Worm (Caenorhabditis elegans) whole organism, L1 larva: ENCODE measurements around the gene C13G5.2.
A peak's percentile ranks its signal among the peaks of the same experiment; 100 is the strongest.

Experiments used
- C04F5.9 ChIP-seq: sonication (generic microtip); optimal IDR thresholded peaks from 2 replicates; lab custom pipeline; 2016; ENCODE audit warnings: missing genetic modification characterization, missing compliant biosample characterization
- C16A3.4 ChIP-seq: fragments of 150-350 bp; optimal IDR thresholded peaks from 2 replicates; lab custom pipeline; 2014; ENCODE audit warnings: missing biosample characterization, missing genetic modification characterization
- F16B12.6 ChIP-seq: fragments of 150-350 bp; optimal IDR thresholded peaks from 2 replicates; lab custom pipeline; 2014; ENCODE audit warnings: missing biosample characterization, missing genetic modification characterization
- aha-1 ChIP-seq: fragments of 150-350 bp; optimal IDR thresholded peaks from 2 replicates; lab custom pipeline; 2014; ENCODE audit warnings: missing biosample characterization, missing genetic modification characterization
- alr-1 ChIP-seq: fragments of 200-800 bp; sonication (Bioruptor generic); optimal IDR thresholded peaks from 2 replicates; lab custom pipeline; 2018; ENCODE audit warnings: borderline replicate concordance, mild to moderate bottlenecking, missing genetic modification characterization, missing compliant biosample characterization
- ceh-63 ChIP-seq: fragments of 200-800 bp; sonication (Bioruptor generic); optimal IDR thresholded peaks from 2 replicates; lab custom pipeline; 2018; ENCODE audit warnings: mild to moderate bottlenecking, missing genetic modification characterization, missing compliant biosample characterization
- ceh-82 ChIP-seq, 3 experiments: fragments of 150-350 bp in 1 of 3; sonication (generic microtip) in 2 of 3; optimal IDR thresholded peaks; 2 replicates each; lab custom pipeline; 2014 to 2017; ENCODE audit warnings: missing biosample characterization in 3 of 3, missing genetic modification characterization in 3 of 3
- ceh-88 ChIP-seq: fragments of 200-800 bp; sonication (Bioruptor generic); IDR thresholded peaks from 2 replicates; pipeline ENCODE4 v1.3.6; 2022; ENCODE audit warnings: missing genetic modification characterization, missing compliant biosample characterization
- ceh-90 ChIP-seq: sonication (generic microtip); optimal IDR thresholded peaks from 2 replicates; lab custom pipeline; 2016; ENCODE audit warnings: missing genetic modification characterization, missing compliant biosample characterization
- ces-1 ChIP-seq: fragments of 150-350 bp; optimal IDR thresholded peaks from 2 replicates; lab custom pipeline; 2014; ENCODE audit warnings: missing biosample characterization, missing genetic modification reagents, missing genetic modification characterization
- dpl-1 ChIP-seq, 3 experiments: fragments of 150-350 bp in 2 of 3; sonication (generic microtip) in 1 of 3; optimal IDR thresholded peaks; 2 replicates each; lab custom pipeline; 2014 to 2017; ENCODE audit warnings: missing biosample characterization in 3 of 3, missing genetic modification characterization in 3 of 3, missing genetic modification reagents in 3 of 3
- efl-1 ChIP-seq, 4 experiments: fragments of 150-350 bp; optimal IDR thresholded peaks in 3 of 4; peaks in 1 of 4; 1 replicate in 1 of 4; 2 replicates in 3 of 4; lab custom pipeline; 2014; ENCODE audit warnings: missing biosample characterization in 2 of 4, missing genetic modification characterization in 2 of 4, missing genetic modification reagents in 2 of 4
- egl-13 ChIP-seq: sonication (generic microtip); optimal IDR thresholded peaks from 2 replicates; lab custom pipeline; 2016; ENCODE audit warnings: missing genotype, missing genetic modification reagents, missing genetic modification characterization, missing compliant biosample characterization
- egl-27 ChIP-seq, 2 experiments: fragments of 150-350 bp in 1 of 2; sonication (generic microtip); optimal IDR thresholded peaks; 3 replicates each; lab custom pipeline; 2017 to 2018; ENCODE audit warnings: missing biosample characterization in 2 of 2, missing genetic modification characterization in 2 of 2, missing genetic modification reagents in 2 of 2
- elt-3 ChIP-seq, 6 experiments: fragments of 150-350 bp in 1 of 6; sonication (generic microtip); optimal IDR thresholded peaks; 2 replicates each; lab custom pipeline; 2017 to 2018; ENCODE audit warnings: missing biosample characterization in 6 of 6, missing genetic modification characterization in 6 of 6, inconsistent platforms in 1 of 6
- fkh-4 ChIP-seq: sonication (generic microtip); optimal IDR thresholded peaks from 2 replicates; lab custom pipeline; 2016; ENCODE audit warnings: missing compliant biosample characterization, missing genetic modification characterization, borderline replicate concordance
- fkh-8 ChIP-seq: sonication (generic microtip); optimal IDR thresholded peaks from 2 replicates; lab custom pipeline; 2016; ENCODE audit warnings: mild to moderate bottlenecking, missing genetic modification characterization, missing compliant biosample characterization
- hlh-17 ChIP-seq: fragments of 200-800 bp; sonication (Bioruptor generic); optimal IDR thresholded peaks from 2 replicates; lab custom pipeline; 2018; ENCODE audit warnings: missing genetic modification characterization, mild to moderate bottlenecking, missing compliant biosample characterization, moderate library complexity, borderline replicate concordance
- hlh-4 ChIP-seq: sonication (generic microtip); optimal IDR thresholded peaks from 2 replicates; lab custom pipeline; 2016; ENCODE audit warnings: mild to moderate bottlenecking, missing genetic modification characterization, missing compliant biosample characterization
- hpl-2 ChIP-seq: fragments of 150-350 bp; optimal IDR thresholded peaks from 2 replicates; lab custom pipeline; 2014; ENCODE audit warnings: missing biosample characterization, missing genetic modification reagents, missing genetic modification characterization
- isw-1 ChIP-seq: fragments of 200-800 bp; sonication (Bioruptor generic); IDR thresholded peaks from 2 replicates; pipeline ENCODE4 v1.3.6; 2022; ENCODE audit warnings: missing genetic modification characterization, missing compliant biosample characterization
- lin-13 ChIP-seq: fragments of 150-350 bp; optimal IDR thresholded peaks from 2 replicates; lab custom pipeline; 2014; ENCODE audit warnings: missing biosample characterization, missing genetic modification reagents, missing genetic modification characterization
- lin-14 ChIP-seq: fragments of 200-800 bp; sonication (Bioruptor generic); optimal IDR thresholded peaks from 2 replicates; lab custom pipeline; 2018; ENCODE audit warnings: mild to moderate bottlenecking, missing genetic modification characterization, moderate library complexity, missing compliant biosample characterization
- lin-39 ChIP-seq: fragments of 150-350 bp; optimal IDR thresholded peaks from 2 replicates; lab custom pipeline; 2014; ENCODE audit warnings: missing biosample characterization, missing genetic modification reagents, missing genetic modification characterization
- lir-3 ChIP-seq: sonication (generic microtip); optimal IDR thresholded peaks from 2 replicates; lab custom pipeline; 2016; ENCODE audit warnings: mild to moderate bottlenecking, missing genetic modification characterization, moderate library complexity, missing compliant biosample characterization; ENCODE audit not compliant: poor library complexity
- lsy-2 ChIP-seq, 2 experiments: fragments of 150-350 bp; optimal IDR thresholded peaks; 2 replicates each; lab custom pipeline; 2014; ENCODE audit warnings: missing biosample characterization in 2 of 2, missing genetic modification characterization in 2 of 2
- mab-9 ChIP-seq: fragments of 200-800 bp; sonication (Bioruptor generic); IDR thresholded peaks from 2 replicates; pipeline ENCODE4 v1.3.6; 2022; ENCODE audit warnings: missing genetic modification reagents, missing genetic modification characterization, missing compliant biosample characterization
- mdl-1 ChIP-seq, 2 experiments: fragments of 150-350 bp; optimal IDR thresholded peaks; 2 replicates each; lab custom pipeline; 2014 to 2017; ENCODE audit warnings: missing biosample characterization in 2 of 2, missing genetic modification characterization in 2 of 2, inconsistent platforms in 1 of 2
- mep-1 ChIP-seq: fragments of 150-350 bp; optimal IDR thresholded peaks from 2 replicates; lab custom pipeline; 2014; ENCODE audit warnings: missing biosample characterization, missing genetic modification characterization
- nhr-11 ChIP-seq: fragments of 150-350 bp; optimal IDR thresholded peaks from 2 replicates; lab custom pipeline; 2014; ENCODE audit warnings: missing biosample characterization, missing genetic modification characterization
- nhr-19 ChIP-seq: fragments of 200-800 bp; sonication (Bioruptor generic); conservative IDR thresholded peaks from 2 replicates; pipeline ENCODE4 v1.3.6; 2022; ENCODE audit warnings: missing genetic modification characterization, missing compliant biosample characterization
- nhr-28 ChIP-seq: fragments of 150-350 bp; optimal IDR thresholded peaks from 2 replicates; lab custom pipeline; 2014; ENCODE audit warnings: missing biosample characterization, missing genetic modification characterization
- nhr-47 ChIP-seq: sonication (generic microtip); optimal IDR thresholded peaks from 2 replicates; lab custom pipeline; 2016; ENCODE audit warnings: mild to moderate bottlenecking, missing genetic modification characterization, moderate library complexity, missing compliant biosample characterization
- nhr-71 ChIP-seq: sonication (generic microtip); optimal IDR thresholded peaks from 2 replicates; lab custom pipeline; 2016; ENCODE audit warnings: mild to moderate bottlenecking, missing genetic modification characterization, moderate library complexity, missing compliant biosample characterization
- nhr-85 ChIP-seq: sonication (generic microtip); peaks from one replicate; lab custom pipeline; 2016; ENCODE audit warnings: missing genetic modification characterization, inconsistent platforms, missing compliant biosample characterization
- nhr-90 ChIP-seq: sonication (generic microtip); optimal IDR thresholded peaks from 2 replicates; lab custom pipeline; 2016; ENCODE audit warnings: mild to moderate bottlenecking, missing genetic modification characterization, missing compliant biosample characterization; ENCODE audit not compliant: poor library complexity
- rnt-1 ChIP-seq: sonication (generic microtip); optimal IDR thresholded peaks from 2 replicates; lab custom pipeline; 2016; ENCODE audit warnings: mild to moderate bottlenecking, missing genetic modification characterization, moderate library complexity, missing compliant biosample characterization
- skn-1 ChIP-seq: fragments of 150-350 bp; optimal IDR thresholded peaks from 2 replicates; lab custom pipeline; 2014; ENCODE audit warnings: missing biosample characterization, missing genetic modification characterization
- snu-23 ChIP-seq: sonication (generic microtip); optimal IDR thresholded peaks from 2 replicates; lab custom pipeline; 2016; ENCODE audit warnings: missing genetic modification characterization, missing compliant biosample characterization
- sptf-1 ChIP-seq: fragments of 150-350 bp; optimal IDR thresholded peaks from 2 replicates; lab custom pipeline; 2014; ENCODE audit warnings: missing biosample characterization, missing genetic modification characterization
- swsn-7 ChIP-seq: sonication (generic microtip); optimal IDR thresholded peaks from 2 replicates; lab custom pipeline; 2016; ENCODE audit warnings: missing genetic modification characterization, missing compliant biosample characterization
- tbx-2 ChIP-seq: sonication (generic microtip); optimal IDR thresholded peaks from 2 replicates; lab custom pipeline; 2016; ENCODE audit warnings: missing genetic modification characterization, missing compliant biosample characterization
- tlp-1 ChIP-seq: fragments of 150-350 bp; optimal IDR thresholded peaks from 2 replicates; lab custom pipeline; 2014; ENCODE audit warnings: missing biosample characterization, missing genetic modification characterization
- unc-30 ChIP-seq: sonication (generic microtip); optimal IDR thresholded peaks from 2 replicates; lab custom pipeline; 2017; ENCODE audit warnings: missing biosample characterization, missing genetic modification characterization
- unc-62 ChIP-seq: fragments of 150-350 bp; optimal IDR thresholded peaks from 2 replicates; lab custom pipeline; 2014; ENCODE audit warnings: missing biosample characterization, missing genetic modification reagents, missing genetic modification characterization
- vab-15 ChIP-seq: sonication (generic microtip); optimal IDR thresholded peaks from 2 replicates; lab custom pipeline; 2017; ENCODE audit warnings: missing genotype, mild to moderate bottlenecking, missing genetic modification characterization, missing compliant biosample characterization
- zag-1 ChIP-seq: fragments of 150-350 bp; optimal IDR thresholded peaks from 2 replicates; lab custom pipeline; 2014; ENCODE audit warnings: missing biosample characterization, missing genetic modification characterization
- zip-4 ChIP-seq: fragments of 200-800 bp; sonication (Bioruptor generic); optimal IDR thresholded peaks from 2 replicates; lab custom pipeline; 2018; ENCODE audit warnings: mild to moderate bottlenecking, missing genetic modification characterization, moderate library complexity, missing compliant biosample characterization
- ztf-4 ChIP-seq: fragments of 150-350 bp; optimal IDR thresholded peaks from 2 replicates; lab custom pipeline; 2014; ENCODE audit warnings: missing biosample characterization, missing genetic modification characterization

C13G5.2 gene

DNA sequence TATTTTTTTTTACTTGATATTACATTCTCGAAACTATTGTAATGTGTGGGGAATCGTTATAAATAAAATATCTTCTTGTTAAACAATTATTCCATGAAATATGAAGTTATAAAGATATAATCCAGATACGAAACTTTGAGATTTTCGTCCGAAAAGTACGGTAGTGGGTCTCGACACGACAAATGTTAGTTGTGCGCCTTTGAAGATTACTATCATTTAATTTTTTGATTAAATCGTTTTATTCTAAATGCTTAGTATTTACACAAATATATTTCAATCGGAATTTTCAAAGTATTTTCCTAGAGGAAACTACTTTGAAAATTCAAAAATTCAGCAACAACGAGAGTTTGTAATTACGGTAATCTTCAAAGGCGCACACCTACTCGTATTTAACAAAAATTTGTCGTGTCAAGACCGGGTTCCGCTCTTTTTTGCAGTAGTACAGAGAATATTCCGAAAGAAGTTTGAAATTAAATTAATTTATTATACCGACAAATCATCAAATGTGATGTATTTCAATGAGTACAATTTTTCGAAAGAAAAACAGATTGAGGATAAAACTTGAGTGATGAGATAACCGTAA is 33.9 kb upstream of the C13G5.2 start (continued):
- no peak for TF ChIP-seq hlh-17
- TF ChIP-seq unc-62 (GFP tag; lab: Kevin White, UChicago): no peak
- TF ChIP-seq nhr-47: no peak
- TF ChIP-seq nhr-85 (tag; lab: Kevin White, UChicago): peak; percentile 19
- TF ChIP-seq ztf-4 (tag; lab: Kevin White, UChicago): no peak
- TF ChIP-seq sptf-1: no peak
- TF ChIP-seq egl-27 (tag; optimal IDR thresholded peaks at IDR 0.05; lab: Kevin White, UChicago): no peak
- TF ChIP-seq zip-4: no peak
- peak; percentile 14; the same call in 1 of the 2 replicates for TF ChIP-seq nhr-19 (GFP tag; lab: Robert Waterston, UW)
- TF ChIP-seq C16A3.4: no peak
- no peak for TF ChIP-seq isw-1 (GFP tag; lab: Robert Waterston, UW)
- no peak for TF ChIP-seq ceh-82 (tag; optimal IDR thresholded peaks at IDR 0.05; lab: Kevin White, UChicago)
- no peak for TF ChIP-seq unc-30 (tag; lab: Kevin White, UChicago)
- no peak for TF ChIP-seq swsn-7 (tag; lab: Kevin White, UChicago)
- no peak for TF ChIP-seq ceh-90 (tag; lab: Kevin White, UChicago)
- TF ChIP-seq mab-9 (GFP tag; lab: Robert Waterston, UW): no peak
- TF ChIP-seq C04F5.9 (tag; lab: Kevin White, UChicago): no peak
- TF ChIP-seq zag-1 (tag; lab: Kevin White, UChicago): no peak
- TF ChIP-seq vab-15 (tag; lab: Kevin White, UChicago): no peak
- no peak for TF ChIP-seq nhr-28
- no peak for TF ChIP-seq fkh-8
- TF ChIP-seq fkh-4 (tag; lab: Kevin White, UChicago): no peak
- no peak for TF ChIP-seq lin-14
- no peak for TF ChIP-seq alr-1 (tag; lab: Kevin White, UChicago)
- no peak for TF ChIP-seq egl-13 (tag; lab: Kevin White, UChicago)
- no peak for TF ChIP-seq hlh-4 (tag; lab: Kevin White, UChicago)

DNA sequence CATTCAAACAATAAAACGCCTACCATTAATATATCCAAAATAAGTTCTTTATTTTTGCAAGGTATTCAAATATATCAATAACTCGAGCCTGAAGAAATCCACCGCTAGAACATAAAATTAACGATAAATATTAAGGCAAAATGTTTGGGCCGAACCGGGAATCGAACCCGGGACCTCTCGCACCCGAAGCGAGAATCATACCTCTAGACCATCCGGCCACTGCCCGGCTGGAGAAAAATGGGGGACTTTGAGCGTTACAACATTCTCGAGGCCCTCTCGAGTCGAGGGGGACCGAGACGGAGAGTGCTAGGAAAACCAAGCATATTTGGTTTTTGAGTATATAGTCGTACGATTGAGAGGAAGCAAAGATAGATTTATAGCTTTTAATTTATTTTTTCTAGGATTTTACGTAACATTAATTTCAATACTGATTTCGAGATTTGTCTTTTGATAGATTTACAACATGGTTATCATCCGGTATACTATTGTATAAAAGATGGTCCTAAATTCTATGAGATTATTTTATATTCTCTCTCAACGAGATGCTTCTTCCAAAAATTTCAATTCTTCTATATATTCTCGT is 32.1 kb upstream of the C13G5.2 start, which contains the start of gene flp-23:
flp-23 (plus strand) TSS at position 533 of the 583 bp plus-strand sequence.
- TF ChIP-seq C04F5.9 (tag; lab: Kevin White, UChicago): no peak
- no peak for TF ChIP-seq F16B12.6 (tag; lab: Kevin White, UChicago)
- TF ChIP-seq snu-23 (GFP tag; lab: Kevin White, UChicago): peak; percentile 62
- TF ChIP-seq lir-3 (tag; lab: Kevin White, UChicago): peak; percentile 17
- peak; percentile 29 to 50 for TF ChIP-seq lsy-2 (tag; optimal IDR thresholded peaks at IDR 0.05; lab: Kevin White, UChicago)
- peak; percentile 47 for TF ChIP-seq rnt-1 (tag; lab: Kevin White, UChicago)
- TF ChIP-seq nhr-47: no peak
- peak; percentile 20 for TF ChIP-seq mep-1 (tag; lab: Kevin White, UChicago)
- peak; percentile 62 for TF ChIP-seq nhr-71 (tag; lab: Kevin White, UChicago)
- peak; percentile 12 for TF ChIP-seq C16A3.4
- TF ChIP-seq lin-14: peak; percentile 52
- no peak for TF ChIP-seq lin-39
- TF ChIP-seq elt-3 (tag; optimal IDR thresholded peaks at IDR 0.05; lab: Kevin White, UChicago): no peak
- TF ChIP-seq ceh-90 (tag; lab: Kevin White, UChicago): no peak
- no peak for TF ChIP-seq aha-1
- no peak for TF ChIP-seq tlp-1 (tag; lab: Kevin White, UChicago)
- no peak for TF ChIP-seq ces-1 (GFP tag; lab: Kevin White, UChicago)
- TF ChIP-seq skn-1: peak; percentile 36
- peak; percentile 19 to 34 for TF ChIP-seq efl-1 (optimal IDR thresholded peaks at IDR 0.05; lab: Kevin White, UChicago)
- TF ChIP-seq efl-1 (GFP tag; optimal IDR thresholded peaks at IDR 0.05 in 1 of 2; lab: Kevin White, UChicago): peak in 1 of 2 experiments; percentile 33
- TF ChIP-seq nhr-28: no peak
- no peak for TF ChIP-seq fkh-8
- TF ChIP-seq ceh-82 (tag; optimal IDR thresholded peaks at IDR 0.05; lab: Kevin White, UChicago): peak in 1 of 3 experiments; percentile 37
- no peak for TF ChIP-seq ceh-88
- TF ChIP-seq mdl-1 (tag; optimal IDR thresholded peaks at IDR 0.05; lab: Kevin White, UChicago): peak in 1 of 2 experiments; percentile 23
- TF ChIP-seq nhr-90 (tag; lab: Kevin White, UChicago): peak; percentile 22
- peak; percentile 1 for TF ChIP-seq lin-13 (GFP tag; lab: Kevin White, UChicago)
- peak; percentile 28 for TF ChIP-seq tbx-2 (tag; lab: Kevin White, UChicago)
- no peak for TF ChIP-seq hpl-2 (GFP tag; lab: Kevin White, UChicago)
- no peak for TF ChIP-seq nhr-11
- no peak for TF ChIP-seq ceh-63 (GFP tag; lab: Kevin White, UChicago)
- TF ChIP-seq dpl-1 (GFP tag; optimal IDR thresholded peaks at IDR 0.05; lab: Kevin White, UChicago): peak in 2 of 3 experiments; percentile 24 to 30
